Comparison of ENCODE assay signal across 1 fruit fly cellular context in the genomic region with DNA sequence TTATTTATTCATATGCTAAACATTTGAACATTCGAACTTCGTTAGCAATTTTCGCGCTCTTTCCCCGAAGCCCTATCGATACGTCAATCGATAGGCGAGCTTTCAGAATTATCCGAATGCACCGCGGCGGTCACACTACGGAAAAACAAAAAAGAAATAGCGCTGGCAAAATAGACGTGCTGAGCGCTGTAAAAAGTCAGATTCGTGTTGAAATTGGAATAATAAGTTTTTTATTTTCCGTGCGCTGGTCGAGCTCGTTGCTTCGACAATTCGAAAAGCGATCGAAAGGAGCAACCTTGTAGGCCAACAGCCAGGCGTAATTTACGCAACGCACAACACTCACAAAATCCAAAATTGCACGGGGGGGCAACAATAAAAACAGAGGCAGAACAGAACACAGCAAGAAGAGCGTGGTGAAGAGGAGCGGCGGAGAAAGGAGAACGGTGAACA.
TF ChIP-seq lines count a peak whose summit lies in the region.

A gene (plus strand): TSS at position 144 of the 450 bp plus-strand sequence.

TF ChIP-seq in whole organism, embryonic, 481 proteins besides CTCF, POLR2A, EP300 and RAD21 (continued from another document and continues in another):
- no peak for TF ChIP-seq CG12744 (GFP tag; optimal IDR thresholded peaks at IDR 0.05; lab: Kevin White, UChicago)
- no peak for TF ChIP-seq lbe (GFP tag; optimal IDR thresholded peaks at IDR 0.05; lab: Kevin White, UChicago)
- TF ChIP-seq NFAT (GFP tag; IDR thresholded peaks at IDR 0.05; lab: Robert Waterston, UW) = peak; percentile 62; the same call in 1 of the 2 replicates
- TF ChIP-seq CG5953 (GFP tag; IDR thresholded peaks at IDR 0.05; lab: Robert Waterston, UW) = no peak
- TF ChIP-seq CG13123 (GFP tag; optimal IDR thresholded peaks at IDR 0.05; lab: Kevin White, UChicago) = no peak
- peak; percentile 77 for TF ChIP-seq ato (GFP tag; IDR thresholded peaks at IDR 0.05; lab: Robert Waterston, UW; ENCODE audit: partially characterized antibody)
- no peak for TF ChIP-seq sob (GFP tag; IDR thresholded peaks at IDR 0.05; lab: Robert Waterston, UW)
- peak; percentile 56 for TF ChIP-seq CG1603 (tag; optimal IDR thresholded peaks at IDR 0.05; lab: Kevin White, UChicago)
- TF ChIP-seq grau (tag; optimal IDR thresholded peaks at IDR 0.05; lab: Kevin White, UChicago) = no peak
- TF ChIP-seq CG13424 (tag; optimal IDR thresholded peaks at IDR 0.05; lab: Kevin White, UChicago) = peak; percentile 18
- TF ChIP-seq Hand (GFP tag; optimal IDR thresholded peaks at IDR 0.05; lab: Kevin White, UChicago) = no peak
- TF ChIP-seq CrebB (tag; optimal IDR thresholded peaks at IDR 0.05; lab: Kevin White, UChicago) = no peak
- no peak for TF ChIP-seq CG1602 (GFP tag; optimal IDR thresholded peaks at IDR 0.05; lab: Kevin White, UChicago)
- TF ChIP-seq ac (GFP tag; optimal IDR thresholded peaks at IDR 0.05; lab: Kevin White, UChicago) = no peak
- TF ChIP-seq CG10274 (GFP tag; optimal IDR thresholded peaks at IDR 0.05; lab: Kevin White, UChicago) = no peak
- TF ChIP-seq CG7963 (GFP tag; IDR thresholded peaks at IDR 0.05; lab: Robert Waterston, UW; ENCODE audit: partially characterized antibody) = peak; percentile 86
- TF ChIP-seq Ets97D (GFP tag; optimal IDR thresholded peaks at IDR 0.05; lab: Kevin White, UChicago) = peak; percentile 54
- TF ChIP-seq CG2889 (GFP tag; IDR thresholded peaks at IDR 0.05; lab: Robert Waterston, UW) = no peak
- TF ChIP-seq Stat92E (GFP tag; optimal IDR thresholded peaks at IDR 0.05; lab: Kevin White, UChicago) = no peak
- no peak for TF ChIP-seq CkIIα-i1 (GFP tag; IDR thresholded peaks at IDR 0.05; lab: Robert Waterston, UW)
- TF ChIP-seq kni (GFP tag; optimal IDR thresholded peaks at IDR 0.05; lab: Kevin White, UChicago) = no peak
- TF ChIP-seq aop (GFP tag; IDR thresholded peaks at IDR 0.05; lab: Robert Waterston, UW) = no peak
- TF ChIP-seq tap (tag; optimal IDR thresholded peaks at IDR 0.05; lab: Kevin White, UChicago) = no peak
- TF ChIP-seq CG3726 (GFP tag; IDR thresholded peaks at IDR 0.05; lab: Robert Waterston, UW) = no peak
- no peak for TF ChIP-seq Hmx (GFP tag; optimal IDR thresholded peaks at IDR 0.05; lab: Kevin White, UChicago)
- no peak for TF ChIP-seq C15 (GFP tag; IDR thresholded peaks at IDR 0.05; lab: Robert Waterston, UW)
- TF ChIP-seq danr (GFP tag; IDR thresholded peaks at IDR 0.05; lab: Robert Waterston, UW) = no peak
- TF ChIP-seq fru (optimal IDR thresholded peaks at IDR 0.05; lab: Kevin White, UChicago) = no peak
- no peak for TF ChIP-seq lola (GFP tag; optimal IDR thresholded peaks at IDR 0.05; lab: Kevin White, UChicago)
- TF ChIP-seq da (GFP tag; optimal IDR thresholded peaks at IDR 0.05; lab: Kevin White, UChicago) = no peak
- peak; percentile 91 for TF ChIP-seq CG13287 (GFP tag; IDR thresholded peaks at IDR 0.05; lab: Robert Waterston, UW; ENCODE audit: partially characterized antibody)
- TF ChIP-seq br (optimal IDR thresholded peaks at IDR 0.05; lab: Kevin White, UChicago) = no peak
- TF ChIP-seq tup (GFP tag; optimal IDR thresholded peaks at IDR 0.05; lab: Kevin White, UChicago) = no peak
- peak; percentile 32; the same call in 1 of the 2 replicates for TF ChIP-seq CG32532 (GFP tag; IDR thresholded peaks at IDR 0.05; lab: Robert Waterston, UW)
- TF ChIP-seq Neu2 (GFP tag; optimal IDR thresholded peaks at IDR 0.05; lab: Kevin White, UChicago; ENCODE audit: borderline replicate concordance) = no peak
- peak; percentile 62 for TF ChIP-seq crol (GFP tag; IDR thresholded peaks at IDR 0.05; lab: Robert Waterston, UW)
- peak; percentile 36 for TF ChIP-seq dm (GFP tag; optimal IDR thresholded peaks at IDR 0.05; lab: Kevin White, UChicago)
- no peak for TF ChIP-seq en (GFP tag; optimal IDR thresholded peaks at IDR 0.05; lab: Kevin White, UChicago)
- TF ChIP-seq Atf-2 (GFP tag; optimal IDR thresholded peaks at IDR 0.05; lab: Kevin White, UChicago) = no peak
- TF ChIP-seq Dbx (GFP tag; IDR thresholded peaks at IDR 0.05; lab: Robert Waterston, UW) = peak; percentile 10; the same call in 1 of the 3 replicates
- no peak for TF ChIP-seq Rx (GFP tag; IDR thresholded peaks at IDR 0.05; lab: Robert Waterston, UW)
- peak; percentile 5 for TF ChIP-seq Xbp1 (GFP tag; optimal IDR thresholded peaks at IDR 0.05; lab: Kevin White, UChicago)
- TF ChIP-seq CG1832 (GFP tag; optimal IDR thresholded peaks at IDR 0.05; lab: Kevin White, UChicago) = no peak
- TF ChIP-seq psq (GFP tag; optimal IDR thresholded peaks at IDR 0.05; lab: Kevin White, UChicago) = no peak
- TF ChIP-seq CG4707 (GFP tag; optimal IDR thresholded peaks at IDR 0.05; lab: Kevin White, UChicago) = no peak
- no peak for TF ChIP-seq zfh1 (GFP tag; IDR thresholded peaks at IDR 0.05; lab: Robert Waterston, UW)
- TF ChIP-seq lov (optimal IDR thresholded peaks at IDR 0.05; lab: Kevin White, UChicago) = no peak
- no peak for TF ChIP-seq lov (GFP tag; IDR thresholded peaks at IDR 0.05; lab: Robert Waterston, UW)
- no peak for TF ChIP-seq Fer2 (tag; optimal IDR thresholded peaks at IDR 0.05; lab: Kevin White, UChicago)
- TF ChIP-seq Dfd (GFP tag; optimal IDR thresholded peaks at IDR 0.05; lab: Kevin White, UChicago) = no peak
- no peak for TF ChIP-seq ap (GFP tag; IDR thresholded peaks at IDR 0.05; lab: Robert Waterston, UW)
- no peak for TF ChIP-seq CG32772 (GFP tag; IDR thresholded peaks at IDR 0.05; lab: Robert Waterston, UW)
- no peak for TF ChIP-seq az2 (GFP tag; optimal IDR thresholded peaks at IDR 0.05; lab: Kevin White, UChicago)
- TF ChIP-seq sens-2 (GFP tag; IDR thresholded peaks at IDR 0.05; lab: Robert Waterston, UW) = no peak
- TF ChIP-seq CG7987 (GFP tag; optimal IDR thresholded peaks at IDR 0.05; lab: Kevin White, UChicago) = peak; percentile 3
- no peak for TF ChIP-seq Lim3 (GFP tag; IDR thresholded peaks at IDR 0.05; lab: Robert Waterston, UW)
- TF ChIP-seq her (GFP tag; optimal IDR thresholded peaks at IDR 0.05; lab: Kevin White, UChicago) = peak; percentile 19
- TF ChIP-seq Hey (tag; optimal IDR thresholded peaks at IDR 0.05; lab: Kevin White, UChicago) = no peak
- TF ChIP-seq maf-S (GFP tag; optimal IDR thresholded peaks at IDR 0.05; lab: Kevin White, UChicago) = no peak
- TF ChIP-seq Pdp1 (GFP tag; optimal IDR thresholded peaks at IDR 0.05; lab: Kevin White, UChicago) = peak in 1 of 2 experiments; percentile 72
- no peak for TF ChIP-seq CG7839 (tag; optimal IDR thresholded peaks at IDR 0.05; lab: Kevin White, UChicago)
- TF ChIP-seq ranshi (GFP tag; IDR thresholded peaks at IDR 0.05; lab: Robert Waterston, UW) = no peak
- no peak for TF ChIP-seq CG7357 (GFP tag; IDR thresholded peaks at IDR 0.05; lab: Robert Waterston, UW)
- TF ChIP-seq oc (tag; optimal IDR thresholded peaks at IDR 0.05; lab: Kevin White, UChicago) = no peak
- no peak for TF ChIP-seq NC2β (GFP tag; optimal IDR thresholded peaks at IDR 0.05; lab: Kevin White, UChicago)
- no peak for TF ChIP-seq org-1 (GFP tag; optimal IDR thresholded peaks at IDR 0.05; lab: Kevin White, UChicago)
- peak; percentile 75 for TF ChIP-seq CG16813 (GFP tag; IDR thresholded peaks at IDR 0.05; lab: Robert Waterston, UW; ENCODE audit: partially characterized antibody)
- no peak for TF ChIP-seq sqz (GFP tag; optimal IDR thresholded peaks at IDR 0.05; lab: Kevin White, UChicago)
- no peak for TF ChIP-seq CG15479 (GFP tag; optimal IDR thresholded peaks at IDR 0.05; lab: Kevin White, UChicago)
- no peak for TF ChIP-seq CG8388 (GFP tag; optimal IDR thresholded peaks at IDR 0.05; lab: Kevin White, UChicago)
- peak; percentile 52 for TF ChIP-seq nom (GFP tag; optimal IDR thresholded peaks at IDR 0.05; lab: Kevin White, UChicago)
- TF ChIP-seq Nf-YC (tag; optimal IDR thresholded peaks at IDR 0.05; lab: Kevin White, UChicago) = peak; percentile 74
- no peak for TF ChIP-seq HmgD (GFP tag; optimal IDR thresholded peaks at IDR 0.05; lab: Kevin White, UChicago)
- TF ChIP-seq zf30C (GFP tag; optimal IDR thresholded peaks at IDR 0.05; lab: Kevin White, UChicago) = no peak
- TF ChIP-seq zen2 (GFP tag; IDR thresholded peaks at IDR 0.05; lab: Robert Waterston, UW; ENCODE audit: partially characterized antibody) = peak; percentile 77
- no peak for TF ChIP-seq CG11085 (GFP tag; IDR thresholded peaks at IDR 0.05; lab: Robert Waterston, UW)
- TF ChIP-seq odd (GFP tag; optimal IDR thresholded peaks at IDR 0.05; lab: Kevin White, UChicago) = no peak
- TF ChIP-seq tin (GFP tag; optimal IDR thresholded peaks at IDR 0.05; lab: Kevin White, UChicago) = no peak
- TF ChIP-seq CG30020 (tag; optimal IDR thresholded peaks at IDR 0.05; lab: Kevin White, UChicago) = no peak
- no peak for TF ChIP-seq ase (GFP tag; IDR thresholded peaks at IDR 0.05; lab: Robert Waterston, UW)
- TF ChIP-seq CG4424 (GFP tag; optimal IDR thresholded peaks at IDR 0.05; lab: Kevin White, UChicago) = no peak
- no peak for TF ChIP-seq cas (GFP tag; IDR thresholded peaks at IDR 0.05; lab: Robert Waterston, UW)
- no peak for TF ChIP-seq CG4328 (GFP tag; optimal IDR thresholded peaks at IDR 0.05; lab: Kevin White, UChicago)
- no peak for TF ChIP-seq CG18262 (tag; optimal IDR thresholded peaks at IDR 0.05; lab: Kevin White, UChicago)
- TF ChIP-seq CG12769 (tag; optimal IDR thresholded peaks at IDR 0.05; lab: Kevin White, UChicago) = no peak
- no peak for TF ChIP-seq gem (tag; optimal IDR thresholded peaks at IDR 0.05; lab: Kevin White, UChicago)
- TF ChIP-seq BEAF-32 (GFP tag; optimal IDR thresholded peaks at IDR 0.05; lab: Kevin White, UChicago) = peak; percentile 92
- no peak for TF ChIP-seq CG8478 (optimal IDR thresholded peaks at IDR 0.05; lab: Kevin White, UChicago)
- no peak for TF ChIP-seq ftz-f1 (GFP tag; optimal IDR thresholded peaks at IDR 0.05; lab: Kevin White, UChicago)
- TF ChIP-seq CG18619 (GFP tag; optimal IDR thresholded peaks at IDR 0.05; lab: Kevin White, UChicago) = no peak
- TF ChIP-seq CG14710 (tag; optimal IDR thresholded peaks at IDR 0.05; lab: Kevin White, UChicago) = peak; percentile 12
- peak; percentile 80 for TF ChIP-seq inv (GFP tag; IDR thresholded peaks at IDR 0.05; lab: Robert Waterston, UW; ENCODE audit: partially characterized antibody)
- peak; percentile 90 for TF ChIP-seq unc-4 (GFP tag; IDR thresholded peaks at IDR 0.05; lab: Robert Waterston, UW; ENCODE audit: partially characterized antibody)
- TF ChIP-seq Hsf (GFP tag; optimal IDR thresholded peaks at IDR 0.05; lab: Kevin White, UChicago) = no peak
- TF ChIP-seq stwl (tag; optimal IDR thresholded peaks at IDR 0.05; lab: Kevin White, UChicago) = peak; percentile 54
- no peak for TF ChIP-seq CG8290 (GFP tag; optimal IDR thresholded peaks at IDR 0.05; lab: Kevin White, UChicago)
- no peak for TF ChIP-seq CG8290 (tag; optimal IDR thresholded peaks at IDR 0.05; lab: Kevin White, UChicago)
- no peak for TF ChIP-seq rib (GFP tag; IDR thresholded peaks at IDR 0.05; lab: Robert Waterston, UW)
- peak; percentile 28 for TF ChIP-seq pho (GFP tag; optimal IDR thresholded peaks at IDR 0.05; lab: Kevin White, UChicago)
- TF ChIP-seq toy (GFP tag; IDR thresholded peaks at IDR 0.05; lab: Robert Waterston, UW) = no peak
- no peak for TF ChIP-seq Vsx1 (GFP tag; optimal IDR thresholded peaks at IDR 0.05; lab: Kevin White, UChicago)
- TF ChIP-seq scrt (GFP tag; optimal IDR thresholded peaks at IDR 0.05; lab: Kevin White, UChicago) = no peak
- peak; percentile 97 for TF ChIP-seq Dp (GFP tag; optimal IDR thresholded peaks at IDR 0.05; lab: Kevin White, UChicago)
- peak; percentile 91; the same call in 1 of the 2 replicates for TF ChIP-seq amos (GFP tag; IDR thresholded peaks at IDR 0.05; lab: Robert Waterston, UW; ENCODE audit: partially characterized antibody)
- TF ChIP-seq CG12659 (GFP tag; optimal IDR thresholded peaks at IDR 0.05; lab: Kevin White, UChicago) = peak; percentile 57
- TF ChIP-seq sna (GFP tag; IDR thresholded peaks at IDR 0.05; lab: Robert Waterston, UW; ENCODE audit: partially characterized antibody) = peak; percentile 88
- TF ChIP-seq HLH54F (GFP tag; optimal IDR thresholded peaks at IDR 0.05; lab: Kevin White, UChicago) = no peak
- 0 out of 3 replicates have a peak, but pooled peaks have one; percentile 28 for TF ChIP-seq CG34422 (GFP tag; IDR thresholded peaks at IDR 0.05; lab: Robert Waterston, UW)
- TF ChIP-seq trem (tag; optimal IDR thresholded peaks at IDR 0.05; lab: Kevin White, UChicago) = peak; percentile 0
- TF ChIP-seq CG6654 (GFP tag; optimal IDR thresholded peaks at IDR 0.05; lab: Kevin White, UChicago) = no peak
- TF ChIP-seq CG31441 (GFP tag; IDR thresholded peaks at IDR 0.05; lab: Robert Waterston, UW) = no peak
- no peak for TF ChIP-seq gcm (GFP tag; optimal IDR thresholded peaks at IDR 0.05; lab: Kevin White, UChicago)
- no peak for TF ChIP-seq Kr (GFP tag; optimal IDR thresholded peaks at IDR 0.05; lab: Kevin White, UChicago)
- 0 out of 2 replicates have a peak, but pooled peaks have one; percentile 22 for TF ChIP-seq CG2129 (GFP tag; IDR thresholded peaks at IDR 0.05; lab: Robert Waterston, UW; ENCODE audit: partially characterized antibody)
- TF ChIP-seq Jarid2 (GFP tag; optimal IDR thresholded peaks at IDR 0.05; lab: Kevin White, UChicago) = peak; percentile 11
- TF ChIP-seq sug (tag; optimal IDR thresholded peaks at IDR 0.05; lab: Kevin White, UChicago) = peak; percentile 78
- TF ChIP-seq hbn (GFP tag; IDR thresholded peaks at IDR 0.05; lab: Robert Waterston, UW; ENCODE audit: partially characterized antibody) = peak; percentile 81
- TF ChIP-seq dmrt99B (tag; optimal IDR thresholded peaks at IDR 0.05; lab: Kevin White, UChicago) = no peak
- TF ChIP-seq CG9797 (GFP tag; optimal IDR thresholded peaks at IDR 0.05; lab: Kevin White, UChicago) = peak; percentile 69
- no peak for TF ChIP-seq CG6765 (GFP tag; optimal IDR thresholded peaks at IDR 0.05; lab: Kevin White, UChicago)
- TF ChIP-seq crp (GFP tag; optimal IDR thresholded peaks at IDR 0.05; lab: Kevin White, UChicago) = no peak
- TF ChIP-seq tna (GFP tag; IDR thresholded peaks at IDR 0.05; lab: Robert Waterston, UW; ENCODE audit: partially characterized antibody) = peak; percentile 71
- peak; percentile 93 for TF ChIP-seq Dref (GFP tag; IDR thresholded peaks at IDR 0.05; lab: Robert Waterston, UW)
- TF ChIP-seq CG4617 (GFP tag; optimal IDR thresholded peaks at IDR 0.05; lab: Kevin White, UChicago; ENCODE audit: borderline replicate concordance) = peak; percentile 81
- TF ChIP-seq repo (GFP tag; optimal IDR thresholded peaks at IDR 0.05; lab: Kevin White, UChicago) = peak; percentile 8
- TF ChIP-seq lmd (GFP tag; IDR thresholded peaks at IDR 0.05; lab: Robert Waterston, UW) = no peak
- TF ChIP-seq bbx (GFP tag; IDR thresholded peaks at IDR 0.05; lab: Robert Waterston, UW; ENCODE audit: partially characterized antibody) = peak; percentile 89
- no peak for TF ChIP-seq H2.0 (GFP tag; IDR thresholded peaks at IDR 0.05; lab: Robert Waterston, UW)
- TF ChIP-seq CG31388 (GFP tag; optimal IDR thresholded peaks at IDR 0.05; lab: Kevin White, UChicago) = no peak
